Worm (Caenorhabditis elegans): Measurements from ENCODE around the gene ufl-1.

Gene ufl-1

DNA sequence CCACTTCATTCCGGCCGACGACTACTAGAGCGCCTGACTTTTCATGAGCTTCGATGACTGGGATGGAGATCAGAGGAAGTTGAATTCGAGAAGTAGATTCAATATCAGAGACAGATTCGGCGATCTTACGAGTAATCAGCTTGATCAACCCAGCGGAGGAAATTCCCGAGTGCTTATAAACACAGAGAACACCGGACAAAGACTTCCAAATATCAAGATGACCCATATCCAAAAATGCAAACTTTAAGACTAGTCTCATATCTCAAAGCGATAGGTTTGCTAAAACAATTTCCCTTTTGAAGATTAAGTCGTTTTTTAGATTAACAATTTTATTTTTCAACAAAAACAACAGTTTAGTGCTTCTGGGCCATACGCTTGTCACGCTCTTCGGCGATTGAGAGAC, 46.7 kb upstream of the ufl-1 start, which contains the start of gene Y43B11AR.3 (continued):
- TF ChIP-seq snpc-3.4 (tag; optimal IDR thresholded peaks at IDR 0.05) (peak; percentile 90), dox-1 (GFP tag; IDR thresholded peaks at IDR 0.05) (peak; percentile 67; the same call in 1 of the 2 replicates), F52B5.7 (tag; optimal IDR thresholded peaks at IDR 0.05) (peak; percentile 91), rpc-1 (optimal IDR thresholded peaks at IDR 0.05) (no peak), rpc-1 (tag; optimal IDR thresholded peaks at IDR 0.05) (peak; percentile 11), somi-1 (GFP tag; optimal IDR thresholded peaks at IDR 0.05) (peak; percentile 1), lsy-27 (tag; optimal IDR thresholded peaks at IDR 0.05; ENCODE audit: borderline replicate concordance, insufficient read depth) (no peak), ceh-91 (GFP tag; IDR thresholded peaks at IDR 0.05) (0 out of 2 replicates have a peak, but pooled peaks have one; percentile 35), pbrm-1 (GFP tag; IDR thresholded peaks at IDR 0.05) (peak; percentile 78), lir-1 (GFP tag; conservative IDR thresholded peaks at IDR 0.05) (0 out of 2 replicates have a peak, but pooled peaks have one; percentile 25), egl-18 (GFP tag; IDR thresholded peaks at IDR 0.05) (no peak), let-526 (GFP tag; IDR thresholded peaks at IDR 0.05) (no peak), zim-3 (tag; optimal IDR thresholded peaks at IDR 0.05) (peak; percentile 63), atf-7 (tag; optimal IDR thresholded peaks at IDR 0.05) (peak; percentile 59), tlf-1 (GFP tag; optimal IDR thresholded peaks at IDR 0.05) (peak; percentile 61), madf-3 (GFP tag; IDR thresholded peaks at IDR 0.05) (peak; percentile 93), mes-4 (tag; optimal IDR thresholded peaks at IDR 0.05) (peak; percentile 74), F57A8.1 (GFP tag; optimal IDR thresholded peaks at IDR 0.05) (no peak), B0035.1 (tag; optimal IDR thresholded peaks at IDR 0.05) (peak; percentile 80), ceh-79 (tag; optimal IDR thresholded peaks at IDR 0.05) (peak; percentile 40), ama-1 (optimal IDR thresholded peaks at IDR 0.05) (no peak), ama-1 (GFP tag; optimal IDR thresholded peaks at IDR 0.05) (peak in 1 of 2 experiments; percentile 90), D2030.7 (GFP tag; IDR thresholded peaks at IDR 0.05) (peak; percentile 55; the same call in 1 of the 2 replicates), pha-4 (tag; optimal IDR thresholded peaks at IDR 0.05) (no peak), athp-1 (tag; optimal IDR thresholded peaks at IDR 0.05) (peak; percentile 83), snpc-1.1 (tag; optimal IDR thresholded peaks at IDR 0.05; ENCODE audit: insufficient read depth) (peak; percentile 80), let-607 (tag; optimal IDR thresholded peaks at IDR 0.05) (no peak), tbp1 (GFP tag; optimal IDR thresholded peaks at IDR 0.05) (peak; percentile 72), ceh-40 (GFP tag; IDR thresholded peaks at IDR 0.05) (peak; percentile 64; the same call in 1 of the 2 replicates), C17E4.6 (GFP tag; IDR thresholded peaks at IDR 0.05) (peak; percentile 83), egrh-3 (GFP tag; IDR thresholded peaks at IDR 0.05) (no peak), repo-1 (tag; optimal IDR thresholded peaks at IDR 0.05) (peak; percentile 66), madf-10 (tag; optimal IDR thresholded peaks at IDR 0.05) (no peak)

DNA sequence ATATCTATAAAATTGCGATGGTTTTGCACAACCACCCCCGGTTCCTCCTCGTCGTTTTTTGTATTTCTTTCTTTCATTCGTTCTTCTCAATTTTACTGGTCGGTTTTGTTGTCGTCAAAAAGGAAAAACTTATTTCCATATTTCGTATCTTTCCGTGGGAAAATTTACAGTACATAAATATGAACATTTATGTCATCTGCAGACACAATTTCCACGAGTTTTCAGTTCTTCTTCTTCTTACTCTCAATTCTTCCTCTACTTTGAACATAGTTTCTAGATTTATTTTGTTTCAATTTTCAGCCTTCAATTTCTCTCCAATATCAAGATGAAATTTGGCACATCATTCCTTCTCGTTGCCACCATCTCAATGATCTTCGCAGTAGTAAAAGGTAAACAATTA, 44.6 kb upstream of the ufl-1 start, which contains the start of gene Y43B11AR.1:
Gene Y43B11AR.1 (plus strand): TSS at position 301 of the 400 bp plus-strand sequence.
- no peak for TF ChIP-seq mcd-1 (GFP tag; IDR thresholded peaks at IDR 0.05)
- TF ChIP-seq F55B11.4 (tag; optimal IDR thresholded peaks at IDR 0.05; ENCODE audit: borderline replicate concordance, insufficient read depth) = no peak
- no peak for TF ChIP-seq B0261.1 (tag; optimal IDR thresholded peaks at IDR 0.05)
- TF ChIP-seq Y79H2A.3 (GFP tag; conservative IDR thresholded peaks at IDR 0.05) = no peak
- no peak for TF ChIP-seq nfyb-1 (GFP tag; IDR thresholded peaks at IDR 0.05)
- no peak for TF ChIP-seq nfya-2 (GFP tag; IDR thresholded peaks at IDR 0.05)
- no peak for TF ChIP-seq rec-8 (tag; optimal IDR thresholded peaks at IDR 0.05)

Measured in whole organism, young adult.